Worm (Caenorhabditis elegans) whole organism, L4 larva: ENCODE results near the gene R02F2.7.

ENCODE experiments used
- D1046.2 ChIP-seq: fragments of 200-800 bp; sonication (Bioruptor generic); IDR thresholded peaks from 2 replicates; pipeline ENCODE4 v1.3.6; 2022; ENCODE audit warnings: missing genetic modification characterization, missing compliant biosample characterization
- F26F4.8 ChIP-seq: fragments of 200-800 bp; sonication (Bioruptor generic); conservative IDR thresholded peaks from 2 replicates; pipeline ENCODE4 v1.3.6; 2022; ENCODE audit warnings: missing genetic modification characterization, missing compliant biosample characterization
- F49E8.2 ChIP-seq: sonication (generic microtip); optimal IDR thresholded peaks from 2 replicates; lab custom pipeline; 2016; ENCODE audit warnings: missing compliant biosample characterization, mild to moderate bottlenecking, missing genetic modification characterization, borderline replicate concordance
- R02D3.7 ChIP-seq: fragments of 150-350 bp; sonication (generic microtip); optimal IDR thresholded peaks from 3 replicates; lab custom pipeline; 2014; ENCODE audit warnings: missing biosample characterization, missing genetic modification characterization
- Y48G9A.11 ChIP-seq: fragments of 200-800 bp; sonication (Bioruptor generic); IDR thresholded peaks from 2 replicates; pipeline ENCODE4 v1.3.6; 2022; ENCODE audit warnings: missing genetic modification reagents, missing genetic modification characterization, missing compliant biosample characterization
- Y5F2A.4 ChIP-seq: fragments of 200-800 bp; sonication (Bioruptor generic); optimal IDR thresholded peaks from 2 replicates; lab custom pipeline; 2018; ENCODE audit warnings: mild to moderate bottlenecking, missing genetic modification characterization, missing compliant biosample characterization
- Y75B8A.6 ChIP-seq: fragments of 200-800 bp; sonication (Bioruptor generic); IDR thresholded peaks from 2 replicates; pipeline ENCODE4 v1.3.6; 2022; ENCODE audit warnings: missing genetic modification reagents, missing genetic modification characterization, missing compliant biosample characterization
- ZK546.5 ChIP-seq, 2 experiments: sonication (generic microtip); optimal IDR thresholded peaks; 2 replicates each; lab custom pipeline; 2017; ENCODE audit warnings: missing biosample characterization in 2 of 2, missing genetic modification characterization in 2 of 2
- aly-2 ChIP-seq: sonication (generic microtip); optimal IDR thresholded peaks from 2 replicates; lab custom pipeline; 2018; ENCODE audit warnings: missing biosample characterization, missing genetic modification characterization
- ama-1 ChIP-seq: fragments of 150-350 bp; optimal IDR thresholded peaks from 2 replicates; lab custom pipeline; 2014; ENCODE audit warnings: inconsistent platforms, mixed read lengths
- arid-1 ChIP-seq: fragments of 200-800 bp; sonication (Bioruptor generic); conservative IDR thresholded peaks from 2 replicates; pipeline ENCODE4 v1.3.6; 2022; ENCODE audit warnings: missing genetic modification reagents, missing genetic modification characterization, missing compliant biosample characterization
- ceh-44 ChIP-seq: fragments of 200-800 bp; sonication (Bioruptor generic); IDR thresholded peaks from 2 replicates; pipeline ENCODE4 v1.3.6; 2022; ENCODE audit warnings: missing genetic modification reagents, missing genetic modification characterization, missing compliant biosample characterization
- ces-1 ChIP-seq: fragments of 150-350 bp; sonication (generic microtip); optimal IDR thresholded peaks from 4 replicates; lab custom pipeline; 2014; ENCODE audit warnings: missing biosample characterization, missing genetic modification reagents, missing genetic modification characterization
- daf-12 ChIP-seq: fragments of 150-350 bp; optimal IDR thresholded peaks from 2 replicates; lab custom pipeline; 2014; ENCODE audit warnings: missing biosample characterization, missing genetic modification reagents, missing genetic modification characterization
- daf-8 ChIP-seq: fragments of 200-800 bp; sonication (Bioruptor generic); IDR thresholded peaks from 2 replicates; pipeline ENCODE4 v1.3.6; 2022; ENCODE audit warnings: missing genetic modification characterization, missing compliant biosample characterization
- dpl-1 ChIP-seq: fragments of 150-350 bp; optimal IDR thresholded peaks from 2 replicates; lab custom pipeline; 2014; ENCODE audit warnings: missing biosample characterization, missing genetic modification reagents, missing genetic modification characterization
- duxl-1 ChIP-seq: sonication (generic microtip); optimal IDR thresholded peaks from 2 replicates; lab custom pipeline; 2016; ENCODE audit warnings: mild to moderate bottlenecking, missing genetic modification characterization, moderate library complexity, missing compliant biosample characterization; ENCODE audit not compliant: poor library complexity
- dve-1 ChIP-seq: sonication (generic microtip); optimal IDR thresholded peaks from 2 replicates; lab custom pipeline; 2017; ENCODE audit warnings: antibody characterized with exemption, mild to moderate bottlenecking, missing genetic modification characterization, missing compliant biosample characterization; ENCODE audit not compliant: insufficient read depth
- fkh-10 ChIP-seq: fragments of 150-350 bp; optimal IDR thresholded peaks from 2 replicates; lab custom pipeline; 2014; ENCODE audit warnings: missing biosample characterization, missing genetic modification reagents, missing genetic modification characterization
- gei-8 ChIP-seq: fragments of 200-800 bp; sonication (Bioruptor generic); optimal IDR thresholded peaks from 2 replicates; lab custom pipeline; 2018; ENCODE audit warnings: mild to moderate bottlenecking, missing genetic modification characterization, missing compliant biosample characterization
- hlh-11 ChIP-seq: fragments of 200-800 bp; sonication (Bioruptor generic); optimal IDR thresholded peaks from 2 replicates; lab custom pipeline; 2018; ENCODE audit warnings: mild to moderate bottlenecking, missing genetic modification characterization, missing compliant biosample characterization
- hmg-1.1 ChIP-seq: fragments of 200-800 bp; sonication (Bioruptor generic); IDR thresholded peaks from 2 replicates; pipeline ENCODE4 v1.3.6; 2022; ENCODE audit warnings: missing genetic modification reagents, missing genetic modification characterization, missing compliant biosample characterization
- jun-1 ChIP-seq: fragments of 150-350 bp; optimal IDR thresholded peaks from 2 replicates; lab custom pipeline; 2014; ENCODE audit warnings: missing biosample characterization, missing genetic modification reagents, missing genetic modification characterization
- lim-7 ChIP-seq: fragments of 200-800 bp; sonication (Bioruptor generic); IDR thresholded peaks from 2 replicates; pipeline ENCODE4 v1.3.6; 2022; ENCODE audit warnings: missing genetic modification characterization, missing compliant biosample characterization
- lin-1 ChIP-seq: fragments of 200-800 bp; sonication (Bioruptor generic); IDR thresholded peaks from 2 replicates; pipeline ENCODE4 v1.3.6; 2022; ENCODE audit warnings: missing genetic modification reagents, missing genetic modification characterization, missing compliant biosample characterization
- lin-13 ChIP-seq: fragments of 150-350 bp; optimal IDR thresholded peaks from 2 replicates; lab custom pipeline; 2014; ENCODE audit warnings: missing biosample characterization, missing genetic modification reagents, missing genetic modification characterization
- lin-15B ChIP-seq: fragments of 150-350 bp; sonication (generic microtip); optimal IDR thresholded peaks from 3 replicates; lab custom pipeline; 2014; ENCODE audit warnings: missing biosample characterization, missing genetic modification characterization
- lin-38 ChIP-seq: fragments of 200-800 bp; sonication (Bioruptor generic); IDR thresholded peaks from 2 replicates; pipeline ENCODE4 v1.3.6; 2022; ENCODE audit warnings: missing genetic modification reagents, missing genetic modification characterization, missing compliant biosample characterization
- lir-3 ChIP-seq: sonication (generic microtip); optimal IDR thresholded peaks from 2 replicates; lab custom pipeline; 2016; ENCODE audit warnings: mild to moderate bottlenecking, missing genetic modification characterization, missing compliant biosample characterization
- lsy-2 ChIP-seq, 2 experiments: fragments of 150-350 bp in 1 of 2; sonication (generic microtip) in 1 of 2; optimal IDR thresholded peaks; 2 replicates each; lab custom pipeline; 2014 to 2017; ENCODE audit warnings: missing biosample characterization in 2 of 2, missing genetic modification characterization in 2 of 2
- mdt-29 ChIP-seq: fragments of 200-800 bp; sonication (Bioruptor generic); IDR thresholded peaks from 2 replicates; pipeline ENCODE4 v1.3.6; 2022; ENCODE audit warnings: missing genetic modification reagents, missing genetic modification characterization, missing compliant biosample characterization
- mep-1 ChIP-seq: fragments of 150-350 bp; sonication (generic microtip); optimal IDR thresholded peaks from 3 replicates; lab custom pipeline; 2014; ENCODE audit warnings: missing biosample characterization, missing genetic modification characterization
- mes-2 ChIP-seq: sonication (generic microtip); optimal IDR thresholded peaks from 2 replicates; lab custom pipeline; 2016; ENCODE audit warnings: missing genotype, mild to moderate bottlenecking, missing genetic modification characterization, missing compliant biosample characterization; ENCODE audit not compliant: poor library complexity, severe bottlenecking
- mxl-3 ChIP-seq: fragments of 200-800 bp; sonication (Bioruptor generic); optimal IDR thresholded peaks from 2 replicates; lab custom pipeline; 2018; ENCODE audit warnings: mild to moderate bottlenecking, missing genetic modification characterization, missing compliant biosample characterization
- nhr-237 ChIP-seq: sonication (generic microtip); optimal IDR thresholded peaks from 2 replicates; lab custom pipeline; 2017; ENCODE audit warnings: missing biosample characterization, missing genetic modification characterization
- nhr-25 ChIP-seq: sonication (generic microtip); optimal IDR thresholded peaks from 2 replicates; lab custom pipeline; 2017; ENCODE audit warnings: missing genetic modification characterization, mild to moderate bottlenecking, missing compliant biosample characterization, antibody characterized with exemption, moderate library complexity, borderline replicate concordance; ENCODE audit not compliant: insufficient read depth
- nhr-28 ChIP-seq: fragments of 150-350 bp; optimal IDR thresholded peaks from 2 replicates; lab custom pipeline; 2014; ENCODE audit warnings: missing biosample characterization, missing genetic modification characterization
- nhr-42 ChIP-seq: fragments of 200-800 bp; sonication (Bioruptor generic); IDR thresholded peaks from 2 replicates; pipeline ENCODE4 v1.3.6; 2022; ENCODE audit warnings: missing genetic modification characterization, missing compliant biosample characterization
- nhr-6 ChIP-seq: fragments of 150-350 bp; optimal IDR thresholded peaks from 2 replicates; lab custom pipeline; 2014; ENCODE audit warnings: missing biosample characterization, missing genetic modification characterization
- pha-4 ChIP-seq, 2 experiments: fragments of 150-350 bp in 1 of 2; fragments of 200-800 bp in 1 of 2; sonication (Bioruptor generic) in 1 of 2; IDR thresholded peaks in 1 of 2; optimal IDR thresholded peaks in 1 of 2; 2 replicates each; pipeline versions ENCODE4 v1.3.6 to Lab custom; 2014 to 2022; ENCODE audit warnings: missing genetic modification characterization in 2 of 2, missing genetic modification reagents in 2 of 2, missing biosample characterization in 1 of 2, missing compliant biosample characterization in 1 of 2
- rbr-2 ChIP-seq: sonication (generic microtip); optimal IDR thresholded peaks from 2 replicates; lab custom pipeline; 2016; ENCODE audit warnings: missing genotype, missing genetic modification characterization, missing compliant biosample characterization
- saeg-2 ChIP-seq: fragments of 200-800 bp; sonication (Bioruptor generic); IDR thresholded peaks from 2 replicates; pipeline ENCODE4 v1.3.6; 2022; ENCODE audit warnings: missing genetic modification reagents, missing genetic modification characterization, missing compliant biosample characterization
- set-16 ChIP-seq: fragments of 200-800 bp; sonication (Bioruptor generic); IDR thresholded peaks from 2 replicates; pipeline ENCODE4 v1.3.6; 2022; ENCODE audit warnings: missing genetic modification reagents, missing genetic modification characterization, missing compliant biosample characterization
- skn-1 ChIP-seq: fragments of 150-350 bp; optimal IDR thresholded peaks from 2 replicates; lab custom pipeline; 2014; ENCODE audit warnings: missing biosample characterization, missing genetic modification characterization
- snpc-1.2 ChIP-seq: fragments of 200-800 bp; sonication (Bioruptor generic); IDR thresholded peaks from 2 replicates; pipeline ENCODE4 v1.3.6; 2022; ENCODE audit warnings: missing genetic modification reagents, missing genetic modification characterization, missing compliant biosample characterization
- spr-1 ChIP-seq: sonication (generic microtip); optimal IDR thresholded peaks from 2 replicates; lab custom pipeline; 2016; ENCODE audit warnings: mild to moderate bottlenecking, missing genetic modification characterization, missing compliant biosample characterization
- tra-1 ChIP-seq: fragments of 200-800 bp; sonication (Bioruptor generic); IDR thresholded peaks from 2 replicates; pipeline ENCODE4 v1.3.6; 2022; ENCODE audit warnings: missing genetic modification reagents, missing genetic modification characterization, missing compliant biosample characterization
- vab-7 ChIP-seq: fragments of 200-800 bp; sonication (Bioruptor generic); IDR thresholded peaks from 2 replicates; pipeline ENCODE4 v1.3.6; 2022; ENCODE audit warnings: missing genetic modification reagents, missing genetic modification characterization, missing compliant biosample characterization
- zfp-3 ChIP-seq: fragments of 200-800 bp; sonication (Bioruptor generic); conservative IDR thresholded peaks from 2 replicates; pipeline ENCODE4 v1.3.6; 2022; ENCODE audit warnings: missing genetic modification reagents, missing genetic modification characterization, missing compliant biosample characterization

Gene R02F2.7

DNA sequence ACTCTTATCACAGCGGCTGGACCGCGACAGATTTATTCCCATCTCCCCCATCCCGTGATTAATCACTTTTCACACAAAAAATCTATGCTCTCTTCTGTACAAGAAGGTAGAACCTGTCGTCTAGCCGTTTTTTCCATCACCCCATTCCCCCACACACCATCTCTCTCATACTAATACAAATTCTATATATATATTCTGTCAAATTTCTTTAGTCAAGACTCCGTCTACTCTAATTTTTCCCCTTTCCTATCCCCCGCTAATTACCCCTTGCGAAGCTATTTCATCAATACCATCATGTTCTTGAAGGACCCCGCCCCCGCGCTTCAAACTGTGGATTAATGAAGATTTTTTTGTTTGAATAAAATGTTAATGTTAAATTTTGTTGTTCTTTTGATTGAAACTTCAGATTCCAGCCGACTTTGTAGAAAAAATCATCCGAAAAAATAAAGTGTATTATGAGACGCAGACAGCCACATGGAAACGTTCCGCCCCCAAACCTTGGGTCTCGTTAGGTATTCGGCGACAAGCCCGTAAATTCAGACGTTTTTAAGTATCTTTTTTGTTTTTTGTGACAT, 22.5 kb upstream of the R02F2.7 start (continued):
- TF ChIP-seq Y48G9A.11 (GFP tag; lab: Robert Waterston, UW) (no peak), D1046.2 (GFP tag; lab: Robert Waterston, UW) (no peak), Y75B8A.6 (GFP tag; lab: Robert Waterston, UW) (no peak), lin-13 (peak; percentile 61), hmg-1.1 (no peak), lin-15B (no peak), nhr-42 (peak; percentile 27; the same call in 1 of the 2 replicates), nhr-237 (tag; lab: Kevin White, UChicago) (no peak), pha-4 (GFP tag; IDR thresholded peaks at IDR 0.05; lab: Robert Waterston, UW) (no peak), pha-4 (tag; optimal IDR thresholded peaks at IDR 0.05; lab: Kevin White, UChicago) (no peak), daf-12 (tag; lab: Kevin White, UChicago) (no peak), hlh-11 (tag; lab: Kevin White, UChicago) (peak; percentile 18), R02D3.7 (tag; lab: Kevin White, UChicago) (no peak), mxl-3 (GFP tag; lab: Kevin White, UChicago) (no peak), aly-2 (no peak), F26F4.8 (no peak), lir-3 (tag; lab: Kevin White, UChicago) (no peak), F49E8.2 (no peak), lin-38 (GFP tag; lab: Robert Waterston, UW) (no peak; the same call in 1 of the 2 replicates), ceh-44 (GFP tag; lab: Robert Waterston, UW) (no peak), vab-7 (no peak), set-16 (GFP tag; lab: Robert Waterston, UW) (no peak), lsy-2 (tag; optimal IDR thresholded peaks at IDR 0.05; lab: Kevin White, UChicago) (peak in 1 of 2 experiments; percentile 52), zfp-3 (GFP tag; lab: Robert Waterston, UW) (peak; percentile 88; the same call in 1 of the 2 replicates), Y5F2A.4 (GFP tag; lab: Kevin White, UChicago) (no peak), ama-1 (lab: Kevin White, UChicago) (peak; percentile 86), nhr-6 (tag; lab: Kevin White, UChicago) (no peak), dve-1 (tag; lab: Kevin White, UChicago) (no peak), nhr-28 (tag; lab: Kevin White, UChicago) (no peak), nhr-25 (tag; lab: Kevin White, UChicago) (no peak), gei-8 (GFP tag; lab: Kevin White, UChicago) (no peak), skn-1 (tag; lab: Kevin White, UChicago) (no peak), ZK546.5 (tag; optimal IDR thresholded peaks at IDR 0.05; lab: Kevin White, UChicago) (no peak), jun-1 (tag; lab: Kevin White, UChicago) (no peak), ces-1 (GFP tag; lab: Kevin White, UChicago) (no peak), snpc-1.2 (GFP tag; lab: Robert Waterston, UW) (no peak), saeg-2 (GFP tag; lab: Robert Waterston, UW) (0 out of 2 replicates have a peak, but pooled peaks have one; percentile 11), arid-1 (GFP tag; lab: Robert Waterston, UW) (peak; percentile 53; the same call in 1 of the 2 replicates), dpl-1 (GFP tag; lab: Kevin White, UChicago) (no peak), mdt-29 (no peak; the same call in 1 of the 2 replicates), duxl-1 (no peak), spr-1 (tag; lab: Kevin White, UChicago) (no peak), lin-1 (no peak), rbr-2 (tag; lab: Kevin White, UChicago) (peak; percentile 4), mep-1 (tag; lab: Kevin White, UChicago) (peak; percentile 11), lim-7 (peak; percentile 43; the same call in 1 of the 2 replicates), fkh-10 (GFP tag; lab: Kevin White, UChicago) (no peak), mes-2 (tag; lab: Kevin White, UChicago) (peak; percentile 32), daf-8 (GFP tag; lab: Robert Waterston, UW) (no peak), tra-1 (GFP tag; lab: Robert Waterston, UW) (0 out of 2 replicates have a peak, but pooled peaks have one; percentile 51)
